Worm (Caenorhabditis elegans) whole organism, young adult: ENCODE results near the gene pmp-1.

Experiments used
- F55B11.4 ChIP-seq: sonication (generic microtip); optimal IDR thresholded peaks from 2 replicates; lab custom pipeline; 2016; ENCODE audit warnings: missing compliant biosample characterization, missing genetic modification characterization, borderline replicate concordance; ENCODE audit not compliant: insufficient read depth
- Y95B8A.8 ChIP-seq: fragments of 200-800 bp; sonication (Bioruptor generic); IDR thresholded peaks from 2 replicates; pipeline ENCODE4 v1.3.6; 2022; ENCODE audit warnings: missing genetic modification reagents, missing genetic modification characterization, missing compliant biosample characterization
- efl-1 ChIP-seq: fragments of 150-350 bp; optimal IDR thresholded peaks from 2 replicates; lab custom pipeline; 2014; ENCODE audit warnings: missing biosample characterization, missing genetic modification reagents, missing genetic modification characterization
- hlh-26 ChIP-seq: fragments of 200-800 bp; sonication (Bioruptor generic); conservative IDR thresholded peaks from 2 replicates; pipeline ENCODE4 v1.3.6; 2022; ENCODE audit warnings: missing genetic modification reagents, missing genetic modification characterization, missing compliant biosample characterization
- lag-1 ChIP-seq: fragments of 200-800 bp; sonication (Bioruptor generic); IDR thresholded peaks from 2 replicates; pipeline ENCODE4 v1.3.6; 2022; ENCODE audit warnings: missing genetic modification reagents, missing genetic modification characterization, missing compliant biosample characterization
- madf-3 ChIP-seq: fragments of 200-800 bp; sonication (Bioruptor generic); IDR thresholded peaks from 2 replicates; pipeline ENCODE4 v1.3.6; 2022; ENCODE audit warnings: missing genetic modification reagents, missing genetic modification characterization, missing compliant biosample characterization
- mxl-1 ChIP-seq: sonication (generic microtip); optimal IDR thresholded peaks from 2 replicates; lab custom pipeline; 2016; ENCODE audit warnings: missing genetic modification characterization, missing compliant biosample characterization

ce11 chrII:6842009-6842408 lies 41.5 kb downstream of the pmp-1 start:
- TF ChIP-seq F55B11.4 (tag; lab: Kevin White, UChicago) (no peak), efl-1 (GFP tag; lab: Kevin White, UChicago) (no peak), lag-1 (no peak), Y95B8A.8 (GFP tag; lab: Robert Waterston, UW) (no peak), hlh-26 (GFP tag; lab: Robert Waterston, UW) (no peak), madf-3 (GFP tag; lab: Robert Waterston, UW) (no peak), mxl-1 (tag; lab: Kevin White, UChicago) (no peak)
